Worm (Caenorhabditis elegans) whole organism, L1 larva: ENCODE data around the gene pbs-6.
A peak's percentile ranks its signal among the peaks of the same experiment; 100 is the strongest.

Source experiments
- C16A3.4 ChIP-seq: fragments of 150-350 bp; optimal IDR thresholded peaks from 2 replicates; lab custom pipeline; 2014; ENCODE audit warnings: missing biosample characterization, missing genetic modification characterization
- blmp-1 ChIP-seq: fragments of 150-350 bp; optimal IDR thresholded peaks from 2 replicates; lab custom pipeline; 2014; ENCODE audit warnings: missing biosample characterization, missing genetic modification characterization
- dpl-1 ChIP-seq, 3 experiments: fragments of 150-350 bp in 2 of 3; sonication (generic microtip) in 1 of 3; optimal IDR thresholded peaks; 2 replicates each; lab custom pipeline; 2014 to 2017; ENCODE audit warnings: missing biosample characterization in 3 of 3, missing genetic modification characterization in 3 of 3, missing genetic modification reagents in 3 of 3
- dsc-1 ChIP-seq: sonication (generic microtip); optimal IDR thresholded peaks from 2 replicates; lab custom pipeline; 2016; ENCODE audit warnings: mild to moderate bottlenecking, missing genetic modification characterization, missing compliant biosample characterization
- efl-1 ChIP-seq, 4 experiments: fragments of 150-350 bp; optimal IDR thresholded peaks in 3 of 4; peaks in 1 of 4; 1 replicate in 1 of 4; 2 replicates in 3 of 4; lab custom pipeline; 2014; ENCODE audit warnings: missing biosample characterization in 2 of 4, missing genetic modification characterization in 2 of 4, missing genetic modification reagents in 2 of 4
- efl-3 ChIP-seq: fragments of 200-800 bp; sonication (Bioruptor generic); optimal IDR thresholded peaks from 2 replicates; lab custom pipeline; 2018; ENCODE audit warnings: mild to moderate bottlenecking, missing genetic modification characterization, missing compliant biosample characterization
- egl-13 ChIP-seq: sonication (generic microtip); optimal IDR thresholded peaks from 2 replicates; lab custom pipeline; 2016; ENCODE audit warnings: missing genotype, missing genetic modification reagents, missing genetic modification characterization, missing compliant biosample characterization
- egl-27 ChIP-seq, 2 experiments: fragments of 150-350 bp in 1 of 2; sonication (generic microtip); optimal IDR thresholded peaks; 3 replicates each; lab custom pipeline; 2017 to 2018; ENCODE audit warnings: missing biosample characterization in 2 of 2, missing genetic modification characterization in 2 of 2, missing genetic modification reagents in 2 of 2
- elt-2 ChIP-seq: sonication (generic microtip); optimal IDR thresholded peaks from 2 replicates; lab custom pipeline; 2016; ENCODE audit warnings: missing genetic modification characterization, mild to moderate bottlenecking, inconsistent platforms, missing compliant biosample characterization, missing genetic modification reagents
- fkh-10 ChIP-seq: sonication (generic microtip); optimal IDR thresholded peaks from 2 replicates; lab custom pipeline; 2017; ENCODE audit warnings: missing biosample characterization, missing genetic modification reagents, missing genetic modification characterization
- fkh-4 ChIP-seq: sonication (generic microtip); optimal IDR thresholded peaks from 2 replicates; lab custom pipeline; 2016; ENCODE audit warnings: missing compliant biosample characterization, missing genetic modification characterization, borderline replicate concordance
- fkh-8 ChIP-seq: sonication (generic microtip); optimal IDR thresholded peaks from 2 replicates; lab custom pipeline; 2016; ENCODE audit warnings: mild to moderate bottlenecking, missing genetic modification characterization, missing compliant biosample characterization
- fos-1 ChIP-seq: fragments of 150-350 bp; optimal IDR thresholded peaks from 2 replicates; lab custom pipeline; 2014; ENCODE audit warnings: missing biosample characterization, missing genetic modification characterization
- lin-13 ChIP-seq: fragments of 150-350 bp; optimal IDR thresholded peaks from 2 replicates; lab custom pipeline; 2014; ENCODE audit warnings: missing biosample characterization, missing genetic modification reagents, missing genetic modification characterization
- lin-14 ChIP-seq: fragments of 200-800 bp; sonication (Bioruptor generic); optimal IDR thresholded peaks from 2 replicates; lab custom pipeline; 2018; ENCODE audit warnings: mild to moderate bottlenecking, missing genetic modification characterization, moderate library complexity, missing compliant biosample characterization
- lin-35 ChIP-seq, 2 experiments: fragments of 150-350 bp; optimal IDR thresholded peaks; 2 replicates each; lab custom pipeline; 2014; ENCODE audit warnings: missing biosample characterization in 2 of 2, missing genetic modification characterization in 2 of 2, missing genetic modification reagents in 2 of 2
- lir-3 ChIP-seq: sonication (generic microtip); optimal IDR thresholded peaks from 2 replicates; lab custom pipeline; 2016; ENCODE audit warnings: mild to moderate bottlenecking, missing genetic modification characterization, moderate library complexity, missing compliant biosample characterization; ENCODE audit not compliant: poor library complexity
- lsy-2 ChIP-seq, 2 experiments: fragments of 150-350 bp; optimal IDR thresholded peaks; 2 replicates each; lab custom pipeline; 2014; ENCODE audit warnings: missing biosample characterization in 2 of 2, missing genetic modification characterization in 2 of 2
- mef-2 ChIP-seq: fragments of 150-350 bp; optimal IDR thresholded peaks from 2 replicates; lab custom pipeline; 2014; ENCODE audit warnings: missing biosample characterization, missing genetic modification characterization
- mep-1 ChIP-seq: fragments of 150-350 bp; optimal IDR thresholded peaks from 2 replicates; lab custom pipeline; 2014; ENCODE audit warnings: missing biosample characterization, missing genetic modification characterization
- nhr-20 ChIP-seq: sonication (generic microtip); optimal IDR thresholded peaks from 2 replicates; lab custom pipeline; 2016; ENCODE audit warnings: mild to moderate bottlenecking, missing genetic modification characterization, missing compliant biosample characterization
- nhr-28 ChIP-seq: fragments of 150-350 bp; optimal IDR thresholded peaks from 2 replicates; lab custom pipeline; 2014; ENCODE audit warnings: missing biosample characterization, missing genetic modification characterization
- nhr-71 ChIP-seq: sonication (generic microtip); optimal IDR thresholded peaks from 2 replicates; lab custom pipeline; 2016; ENCODE audit warnings: mild to moderate bottlenecking, missing genetic modification characterization, moderate library complexity, missing compliant biosample characterization
- nhr-85 ChIP-seq: sonication (generic microtip); peaks from one replicate; lab custom pipeline; 2016; ENCODE audit warnings: missing genetic modification characterization, inconsistent platforms, missing compliant biosample characterization
- nhr-90 ChIP-seq: sonication (generic microtip); optimal IDR thresholded peaks from 2 replicates; lab custom pipeline; 2016; ENCODE audit warnings: mild to moderate bottlenecking, missing genetic modification characterization, missing compliant biosample characterization; ENCODE audit not compliant: poor library complexity
- pax-3 ChIP-seq: fragments of 200-800 bp; sonication (Bioruptor generic); optimal IDR thresholded peaks from 2 replicates; lab custom pipeline; 2018; ENCODE audit warnings: mild to moderate bottlenecking, missing genetic modification characterization, moderate library complexity, missing compliant biosample characterization
- pqm-1 ChIP-seq: sonication (generic microtip); optimal IDR thresholded peaks from 3 replicates; lab custom pipeline; 2017; ENCODE audit warnings: missing biosample characterization, missing genetic modification characterization
- rnt-1 ChIP-seq: sonication (generic microtip); optimal IDR thresholded peaks from 2 replicates; lab custom pipeline; 2016; ENCODE audit warnings: mild to moderate bottlenecking, missing genetic modification characterization, moderate library complexity, missing compliant biosample characterization
- snu-23 ChIP-seq: sonication (generic microtip); optimal IDR thresholded peaks from 2 replicates; lab custom pipeline; 2016; ENCODE audit warnings: missing genetic modification characterization, missing compliant biosample characterization
- sup-37 ChIP-seq: fragments of 200-800 bp; sonication (Bioruptor generic); optimal IDR thresholded peaks from 2 replicates; lab custom pipeline; 2018; ENCODE audit warnings: mild to moderate bottlenecking, missing genetic modification characterization, missing compliant biosample characterization
- swsn-7 ChIP-seq: sonication (generic microtip); optimal IDR thresholded peaks from 2 replicates; lab custom pipeline; 2016; ENCODE audit warnings: missing genetic modification characterization, missing compliant biosample characterization
- tbx-2 ChIP-seq: sonication (generic microtip); optimal IDR thresholded peaks from 2 replicates; lab custom pipeline; 2016; ENCODE audit warnings: missing genetic modification characterization, missing compliant biosample characterization
- unc-62 ChIP-seq: fragments of 150-350 bp; optimal IDR thresholded peaks from 2 replicates; lab custom pipeline; 2014; ENCODE audit warnings: missing biosample characterization, missing genetic modification reagents, missing genetic modification characterization
- vab-15 ChIP-seq: sonication (generic microtip); optimal IDR thresholded peaks from 2 replicates; lab custom pipeline; 2017; ENCODE audit warnings: missing genotype, mild to moderate bottlenecking, missing genetic modification characterization, missing compliant biosample characterization
- xbp-1 ChIP-seq: sonication (generic microtip); optimal IDR thresholded peaks from 2 replicates; lab custom pipeline; 2016; ENCODE audit warnings: missing genetic modification characterization, missing compliant biosample characterization
- ztf-4 ChIP-seq: fragments of 150-350 bp; optimal IDR thresholded peaks from 2 replicates; lab custom pipeline; 2014; ENCODE audit warnings: missing biosample characterization, missing genetic modification characterization

The pbs-6 gene

ce11 chrIII:8250007-8250683 lies 6.3 kb upstream of the pbs-6 start, which contains the start of gene knl-1 (continued):
- TF ChIP-seq xbp-1 (peak; percentile 22), swsn-7 (peak; percentile 17), blmp-1 (tag; lab: Kevin White, UChicago) (peak; percentile 72), dsc-1 (tag; lab: Kevin White, UChicago) (no peak)

ce11 chrIII:8249381-8249780 lies 5.5 kb upstream of the pbs-6 start, which contains the start of the genes C02F5.10 and C02F5.2:
Gene C02F5.10, minus strand, starts transcription at chrIII:8249481.
Gene C02F5.2, plus strand, starts transcription at chrIII:8249619.
- TF ChIP-seq tbx-2 (no peak), nhr-28 (tag; lab: Kevin White, UChicago) (no peak), lin-35 (GFP tag; optimal IDR thresholded peaks at IDR 0.05; lab: Kevin White, UChicago) (no peak), fkh-10 (no peak), ztf-4 (no peak), lsy-2 (tag; optimal IDR thresholded peaks at IDR 0.05; lab: Kevin White, UChicago) (no peak), sup-37 (GFP tag; lab: Kevin White, UChicago) (no peak), pax-3 (tag; lab: Kevin White, UChicago) (no peak), mef-2 (no peak), fkh-8 (no peak), lir-3 (tag; lab: Kevin White, UChicago) (no peak), dpl-1 (GFP tag; optimal IDR thresholded peaks at IDR 0.05; lab: Kevin White, UChicago) (no peak), efl-3 (GFP tag; lab: Kevin White, UChicago) (no peak), C16A3.4 (tag; lab: Kevin White, UChicago) (no peak), vab-15 (tag; lab: Kevin White, UChicago) (no peak)

- TF ChIP-seq nhr-20 (no peak), lin-13 (no peak), elt-2 (tag; lab: Kevin White, UChicago) (no peak), blmp-1 (tag; lab: Kevin White, UChicago) (no peak), nhr-85 (tag; lab: Kevin White, UChicago) (no peak)
Observed at ce11 chrIII:8247051-8247450, 3.2 kb upstream of the pbs-6 start, which contains the start of gene C02F5.13. Gene C02F5.13, plus strand, starts transcription at chrIII:8247351.

ce11 chrIII:8245591-8245990 lies 1.7 kb upstream of the pbs-6 start, which contains the start of gene C02F5.3:
Gene C02F5.3, plus strand, starts transcription at chrIII:8245891.
- TF ChIP-seq egl-27 (tag; optimal IDR thresholded peaks at IDR 0.05; lab: Kevin White, UChicago) (no peak), lir-3 (tag; lab: Kevin White, UChicago) (no peak), pqm-1 (tag; lab: Kevin White, UChicago) (no peak), sup-37 (GFP tag; lab: Kevin White, UChicago) (no peak), fos-1 (no peak), rnt-1 (tag; lab: Kevin White, UChicago) (no peak), unc-62 (GFP tag; lab: Kevin White, UChicago) (no peak), ztf-4 (no peak)

ce11 chrIII:8242809-8243208 lies 1.1 kb downstream of the pbs-6 start, which contains the start of gene C02F5.12:
Gene C02F5.12, minus strand, starts transcription at chrIII:8243029.
- TF ChIP-seq blmp-1 (tag; lab: Kevin White, UChicago) (peak; percentile 64), elt-2 (tag; lab: Kevin White, UChicago) (no peak), nhr-71 (tag; lab: Kevin White, UChicago) (peak; percentile 51), ztf-4 (no peak), rnt-1 (tag; lab: Kevin White, UChicago) (peak; percentile 11), lin-14 (peak; percentile 32), mep-1 (tag; lab: Kevin White, UChicago) (peak; percentile 63), nhr-20 (peak; percentile 60), egl-13 (tag; lab: Kevin White, UChicago) (no peak), nhr-85 (tag; lab: Kevin White, UChicago) (peak; percentile 46), nhr-90 (tag; lab: Kevin White, UChicago) (peak; percentile 15), snu-23 (GFP tag; lab: Kevin White, UChicago) (peak; percentile 39), lin-35 (GFP tag; optimal IDR thresholded peaks at IDR 0.05; lab: Kevin White, UChicago) (peak in 1 of 2 experiments; percentile 21), lsy-2 (tag; optimal IDR thresholded peaks at IDR 0.05; lab: Kevin White, UChicago) (peak; percentile 11 to 32), efl-1 (optimal IDR thresholded peaks at IDR 0.05; lab: Kevin White, UChicago) (peak in 1 of 2 experiments; percentile 3), efl-1 (GFP tag; optimal IDR thresholded peaks at IDR 0.05 in 1 of 2; lab: Kevin White, UChicago) (no peak), fkh-4 (no peak)
